Worm (Caenorhabditis elegans) whole organism, L4 larva: ENCODE measurements around the gene nstp-5.

Experiments
- F49E8.2 ChIP-seq: sonication (generic microtip); optimal IDR thresholded peaks from 2 replicates; lab custom pipeline; 2016; ENCODE audit warnings: missing compliant biosample characterization, mild to moderate bottlenecking, missing genetic modification characterization, borderline replicate concordance
- Y48G9A.11 ChIP-seq: fragments of 200-800 bp; sonication (Bioruptor generic); IDR thresholded peaks from 2 replicates; pipeline ENCODE4 v1.3.6; 2022; ENCODE audit warnings: missing genetic modification reagents, missing genetic modification characterization, missing compliant biosample characterization
- Y5F2A.4 ChIP-seq: fragments of 200-800 bp; sonication (Bioruptor generic); optimal IDR thresholded peaks from 2 replicates; lab custom pipeline; 2018; ENCODE audit warnings: mild to moderate bottlenecking, missing genetic modification characterization, missing compliant biosample characterization
- Y75B8A.6 ChIP-seq: fragments of 200-800 bp; sonication (Bioruptor generic); IDR thresholded peaks from 2 replicates; pipeline ENCODE4 v1.3.6; 2022; ENCODE audit warnings: missing genetic modification reagents, missing genetic modification characterization, missing compliant biosample characterization
- aly-2 ChIP-seq: sonication (generic microtip); optimal IDR thresholded peaks from 2 replicates; lab custom pipeline; 2018; ENCODE audit warnings: missing biosample characterization, missing genetic modification characterization
- ama-1 ChIP-seq: fragments of 150-350 bp; optimal IDR thresholded peaks from 2 replicates; lab custom pipeline; 2014; ENCODE audit warnings: inconsistent platforms, mixed read lengths
- arid-1 ChIP-seq: fragments of 200-800 bp; sonication (Bioruptor generic); conservative IDR thresholded peaks from 2 replicates; pipeline ENCODE4 v1.3.6; 2022; ENCODE audit warnings: missing genetic modification reagents, missing genetic modification characterization, missing compliant biosample characterization
- attf-4 ChIP-seq: sonication (generic microtip); optimal IDR thresholded peaks from 3 replicates; lab custom pipeline; 2017; ENCODE audit warnings: missing biosample characterization, missing genetic modification characterization
- ceh-20 ChIP-seq: fragments of 200-800 bp; sonication (Bioruptor generic); IDR thresholded peaks from 2 replicates; pipeline ENCODE4 v1.3.6; 2022; ENCODE audit warnings: missing genetic modification reagents, missing genetic modification characterization, missing compliant biosample characterization
- ceh-44 ChIP-seq: fragments of 200-800 bp; sonication (Bioruptor generic); IDR thresholded peaks from 2 replicates; pipeline ENCODE4 v1.3.6; 2022; ENCODE audit warnings: missing genetic modification reagents, missing genetic modification characterization, missing compliant biosample characterization
- ceh-82 ChIP-seq: sonication (generic microtip); optimal IDR thresholded peaks from 2 replicates; lab custom pipeline; 2017; ENCODE audit warnings: missing biosample characterization, missing genetic modification characterization
- daf-16 ChIP-seq, 3 experiments: sonication (generic microtip); optimal IDR thresholded peaks; 2 replicates each; lab custom pipeline; 2016 to 2017; ENCODE audit warnings: missing genetic modification characterization in 3 of 3, missing genetic modification reagents in 3 of 3, mild to moderate bottlenecking in 2 of 3, missing compliant biosample characterization in 2 of 3, missing biosample characterization in 1 of 3, moderate library complexity in 1 of 3
- dmd-6 ChIP-seq: fragments of 200-800 bp; sonication (Bioruptor generic); IDR thresholded peaks from 2 replicates; pipeline ENCODE4 v1.3.6; 2022; ENCODE audit warnings: missing genetic modification reagents, missing genetic modification characterization, missing compliant biosample characterization
- dmd-8 ChIP-seq: fragments of 200-800 bp; sonication (Bioruptor generic); IDR thresholded peaks from 2 replicates; pipeline ENCODE4 v1.3.6; 2022; ENCODE audit warnings: missing genetic modification characterization, missing compliant biosample characterization
- dmd-9 ChIP-seq: fragments of 200-800 bp; sonication (Bioruptor generic); IDR thresholded peaks from 2 replicates; pipeline ENCODE4 v1.3.6; 2022; ENCODE audit warnings: missing genetic modification reagents, missing genetic modification characterization, missing compliant biosample characterization
- dpl-1 ChIP-seq: fragments of 150-350 bp; optimal IDR thresholded peaks from 2 replicates; lab custom pipeline; 2014; ENCODE audit warnings: missing biosample characterization, missing genetic modification reagents, missing genetic modification characterization
- dve-1 ChIP-seq: sonication (generic microtip); optimal IDR thresholded peaks from 2 replicates; lab custom pipeline; 2017; ENCODE audit warnings: antibody characterized with exemption, mild to moderate bottlenecking, missing genetic modification characterization, missing compliant biosample characterization; ENCODE audit not compliant: insufficient read depth
- egl-27 ChIP-seq: sonication (generic microtip); optimal IDR thresholded peaks from 3 replicates; lab custom pipeline; 2017; ENCODE audit warnings: missing biosample characterization, missing genetic modification reagents, missing genetic modification characterization
- gei-8 ChIP-seq: fragments of 200-800 bp; sonication (Bioruptor generic); optimal IDR thresholded peaks from 2 replicates; lab custom pipeline; 2018; ENCODE audit warnings: mild to moderate bottlenecking, missing genetic modification characterization, missing compliant biosample characterization
- hlh-11 ChIP-seq: fragments of 200-800 bp; sonication (Bioruptor generic); optimal IDR thresholded peaks from 2 replicates; lab custom pipeline; 2018; ENCODE audit warnings: mild to moderate bottlenecking, missing genetic modification characterization, missing compliant biosample characterization
- jun-1 ChIP-seq: fragments of 150-350 bp; optimal IDR thresholded peaks from 2 replicates; lab custom pipeline; 2014; ENCODE audit warnings: missing biosample characterization, missing genetic modification reagents, missing genetic modification characterization
- lin-15B ChIP-seq: fragments of 150-350 bp; sonication (generic microtip); optimal IDR thresholded peaks from 3 replicates; lab custom pipeline; 2014; ENCODE audit warnings: missing biosample characterization, missing genetic modification characterization
- lir-3 ChIP-seq: sonication (generic microtip); optimal IDR thresholded peaks from 2 replicates; lab custom pipeline; 2016; ENCODE audit warnings: mild to moderate bottlenecking, missing genetic modification characterization, missing compliant biosample characterization
- mes-2 ChIP-seq: sonication (generic microtip); optimal IDR thresholded peaks from 2 replicates; lab custom pipeline; 2016; ENCODE audit warnings: missing genotype, mild to moderate bottlenecking, missing genetic modification characterization, missing compliant biosample characterization; ENCODE audit not compliant: poor library complexity, severe bottlenecking
- nhr-11 ChIP-seq: fragments of 150-350 bp; optimal IDR thresholded peaks from 2 replicates; lab custom pipeline; 2014; ENCODE audit warnings: missing biosample characterization, missing genetic modification characterization
- nhr-237 ChIP-seq: sonication (generic microtip); optimal IDR thresholded peaks from 2 replicates; lab custom pipeline; 2017; ENCODE audit warnings: missing biosample characterization, missing genetic modification characterization
- nhr-25 ChIP-seq: sonication (generic microtip); optimal IDR thresholded peaks from 2 replicates; lab custom pipeline; 2017; ENCODE audit warnings: missing genetic modification characterization, mild to moderate bottlenecking, missing compliant biosample characterization, antibody characterized with exemption, moderate library complexity, borderline replicate concordance; ENCODE audit not compliant: insufficient read depth
- nhr-28 ChIP-seq: fragments of 150-350 bp; optimal IDR thresholded peaks from 2 replicates; lab custom pipeline; 2014; ENCODE audit warnings: missing biosample characterization, missing genetic modification characterization
- nhr-42 ChIP-seq: fragments of 200-800 bp; sonication (Bioruptor generic); IDR thresholded peaks from 2 replicates; pipeline ENCODE4 v1.3.6; 2022; ENCODE audit warnings: missing genetic modification characterization, missing compliant biosample characterization
- nhr-76 ChIP-seq: fragments of 150-350 bp; optimal IDR thresholded peaks from 2 replicates; lab custom pipeline; 2014; ENCODE audit warnings: missing biosample characterization, missing genetic modification characterization
- pha-4 ChIP-seq, 2 experiments: fragments of 150-350 bp in 1 of 2; fragments of 200-800 bp in 1 of 2; sonication (Bioruptor generic) in 1 of 2; IDR thresholded peaks in 1 of 2; optimal IDR thresholded peaks in 1 of 2; 2 replicates each; pipeline versions ENCODE4 v1.3.6 to Lab custom; 2014 to 2022; ENCODE audit warnings: missing genetic modification characterization in 2 of 2, missing genetic modification reagents in 2 of 2, missing biosample characterization in 1 of 2, missing compliant biosample characterization in 1 of 2
- php-3 ChIP-seq: fragments of 200-800 bp; sonication (Bioruptor generic); IDR thresholded peaks from 2 replicates; pipeline ENCODE4 v1.3.6; 2022; ENCODE audit warnings: missing genetic modification reagents, missing genetic modification characterization, missing compliant biosample characterization
- pqm-1 ChIP-seq: sonication (generic microtip); optimal IDR thresholded peaks from 2 replicates; lab custom pipeline; 2017; ENCODE audit warnings: missing biosample characterization, missing genetic modification characterization
- saeg-2 ChIP-seq: fragments of 200-800 bp; sonication (Bioruptor generic); IDR thresholded peaks from 2 replicates; pipeline ENCODE4 v1.3.6; 2022; ENCODE audit warnings: missing genetic modification reagents, missing genetic modification characterization, missing compliant biosample characterization
- snpc-1.2 ChIP-seq: fragments of 200-800 bp; sonication (Bioruptor generic); IDR thresholded peaks from 2 replicates; pipeline ENCODE4 v1.3.6; 2022; ENCODE audit warnings: missing genetic modification reagents, missing genetic modification characterization, missing compliant biosample characterization
- snpc-4 ChIP-seq: fragments of 150-350 bp; optimal IDR thresholded peaks from 2 replicates; lab custom pipeline; 2014; ENCODE audit warnings: missing biosample characterization, missing genetic modification characterization
- spr-3 ChIP-seq: fragments of 200-800 bp; sonication (Bioruptor generic); optimal IDR thresholded peaks from 2 replicates; lab custom pipeline; 2018; ENCODE audit warnings: mild to moderate bottlenecking, missing genetic modification characterization, missing compliant biosample characterization
- unc-130 ChIP-seq: sonication (generic microtip); optimal IDR thresholded peaks from 2 replicates; lab custom pipeline; 2016; ENCODE audit warnings: missing genetic modification reagents, missing genetic modification characterization, missing compliant biosample characterization
- zfp-3 ChIP-seq: fragments of 200-800 bp; sonication (Bioruptor generic); conservative IDR thresholded peaks from 2 replicates; pipeline ENCODE4 v1.3.6; 2022; ENCODE audit warnings: missing genetic modification reagents, missing genetic modification characterization, missing compliant biosample characterization

The nstp-5 gene

ce11 chrIV:12891080-12891479, 35.7 kb downstream of the nstp-5 start:
- TF ChIP-seq pqm-1 (tag; lab: Kevin White, UChicago), result peak; percentile 62
- TF ChIP-seq nhr-42 (GFP tag; lab: Robert Waterston, UW), result no peak
- peak; percentile 66 for TF ChIP-seq dve-1 (tag; lab: Kevin White, UChicago)
- TF ChIP-seq dmd-6 (GFP tag; lab: Robert Waterston, UW), result peak; percentile 82
- TF ChIP-seq hlh-11 (tag; lab: Kevin White, UChicago), result peak; percentile 4
- no peak for TF ChIP-seq dmd-8 (GFP tag; lab: Robert Waterston, UW)
- TF ChIP-seq nhr-28 (tag; lab: Kevin White, UChicago), result peak; percentile 64
- TF ChIP-seq daf-16 (GFP tag; optimal IDR thresholded peaks at IDR 0.05; lab: Kevin White, UChicago), result no peak
- peak; percentile 47 for TF ChIP-seq daf-16 (tag; optimal IDR thresholded peaks at IDR 0.05; lab: Kevin White, UChicago)
- 0 out of 2 replicates have a peak, but pooled peaks have one; percentile 47 for TF ChIP-seq php-3 (GFP tag; lab: Robert Waterston, UW)
- TF ChIP-seq ceh-44 (GFP tag; lab: Robert Waterston, UW), result no peak

ce11 chrIV:12892194-12892593, 36.8 kb downstream of the nstp-5 start, which contains the start of gene K08D8.1:
K08D8.1 (plus strand) TSS chrIV:12892494.
- TF ChIP-seq pha-4 (GFP tag; IDR thresholded peaks at IDR 0.05; lab: Robert Waterston, UW), result no peak
- no peak for TF ChIP-seq pha-4 (tag; optimal IDR thresholded peaks at IDR 0.05; lab: Kevin White, UChicago)
- TF ChIP-seq mes-2, result no peak
- no peak for TF ChIP-seq nhr-237 (tag; lab: Kevin White, UChicago)
- no peak for TF ChIP-seq attf-4 (tag; lab: Kevin White, UChicago)
- TF ChIP-seq lin-15B (tag; lab: Kevin White, UChicago), result no peak
- TF ChIP-seq dmd-9 (GFP tag; lab: Robert Waterston, UW), result no peak
- TF ChIP-seq ceh-82 (tag; lab: Kevin White, UChicago), result no peak
- no peak for TF ChIP-seq nhr-42 (GFP tag; lab: Robert Waterston, UW)
- no peak for TF ChIP-seq nhr-76 (tag; lab: Kevin White, UChicago)
- TF ChIP-seq dpl-1 (GFP tag; lab: Kevin White, UChicago), result no peak
- no peak for TF ChIP-seq unc-130
- no peak for TF ChIP-seq spr-3 (GFP tag; lab: Kevin White, UChicago)
- no peak for TF ChIP-seq egl-27
- no peak for TF ChIP-seq saeg-2 (GFP tag; lab: Robert Waterston, UW)
- no peak for TF ChIP-seq F49E8.2 (tag; lab: Kevin White, UChicago)
- no peak for TF ChIP-seq nhr-28 (tag; lab: Kevin White, UChicago)
- no peak for TF ChIP-seq ceh-20 (GFP tag; lab: Robert Waterston, UW)
- TF ChIP-seq lir-3 (tag; lab: Kevin White, UChicago), result no peak

ce11 chrIV:12893166-12893565, 37.8 kb downstream of the nstp-5 start, which contains the start of gene K08D8.12:
K08D8.12 (plus strand) TSS chrIV:12893466.
- peak; percentile 20; the same call in 1 of the 2 replicates for TF ChIP-seq dmd-6 (GFP tag; lab: Robert Waterston, UW)
- TF ChIP-seq jun-1, result no peak
- TF ChIP-seq Y5F2A.4 (GFP tag; lab: Kevin White, UChicago), result no peak
- TF ChIP-seq dve-1 (tag; lab: Kevin White, UChicago), result no peak
- no peak for TF ChIP-seq daf-16 (GFP tag; optimal IDR thresholded peaks at IDR 0.05; lab: Kevin White, UChicago)
- TF ChIP-seq daf-16 (tag; optimal IDR thresholded peaks at IDR 0.05; lab: Kevin White, UChicago), result peak; percentile 32

ce11 chrIV:12894996-12895395, 39.6 kb downstream of the nstp-5 start, which contains the start of gene K08D8.11:
K08D8.11 (plus strand) TSS chrIV:12895296.
- TF ChIP-seq zfp-3 (no peak), gei-8 (no peak), nhr-42 (GFP tag; lab: Robert Waterston, UW) (no peak), Y48G9A.11 (no peak), dmd-6 (GFP tag; lab: Robert Waterston, UW) (no peak), aly-2 (tag; lab: Kevin White, UChicago) (no peak), snpc-4 (tag; lab: Kevin White, UChicago) (no peak), Y5F2A.4 (GFP tag; lab: Kevin White, UChicago) (no peak), Y75B8A.6 (GFP tag; lab: Robert Waterston, UW) (no peak), ama-1 (lab: Kevin White, UChicago) (no peak), ceh-82 (tag; lab: Kevin White, UChicago) (no peak), snpc-1.2 (no peak), nhr-11 (tag; lab: Kevin White, UChicago) (no peak), nhr-25 (tag; lab: Kevin White, UChicago) (no peak), arid-1 (GFP tag; lab: Robert Waterston, UW) (no peak)
- TF ChIP-seq, all 104 proteins: peak for 0
